Worm (Caenorhabditis elegans) whole organism, L4 larva: ENCODE results near the gene B0034.7.

Source experiments
- Y5F2A.4 ChIP-seq: fragments of 200-800 bp; sonication (Bioruptor generic); optimal IDR thresholded peaks from 2 replicates; lab custom pipeline; 2018; ENCODE audit warnings: mild to moderate bottlenecking, missing genetic modification characterization, missing compliant biosample characterization
- aha-1 ChIP-seq: fragments of 150-350 bp; peaks from one replicate; lab custom pipeline; 2014; ENCODE audit warnings: missing biosample characterization, missing genetic modification characterization
- ctbp-1 ChIP-seq: fragments of 200-800 bp; sonication (Bioruptor generic); IDR thresholded peaks from 2 replicates; pipeline ENCODE4 v1.3.6; 2022; ENCODE audit warnings: missing genetic modification reagents, missing genetic modification characterization, missing compliant biosample characterization
- daf-12 ChIP-seq: fragments of 150-350 bp; optimal IDR thresholded peaks from 2 replicates; lab custom pipeline; 2014; ENCODE audit warnings: missing biosample characterization, missing genetic modification reagents, missing genetic modification characterization
- fos-1 ChIP-seq: fragments of 150-350 bp; optimal IDR thresholded peaks from 2 replicates; lab custom pipeline; 2014; ENCODE audit warnings: missing biosample characterization, missing genetic modification characterization
- gei-8 ChIP-seq: fragments of 200-800 bp; sonication (Bioruptor generic); optimal IDR thresholded peaks from 2 replicates; lab custom pipeline; 2018; ENCODE audit warnings: mild to moderate bottlenecking, missing genetic modification characterization, missing compliant biosample characterization
- hlh-30 ChIP-seq: sonication (generic microtip); optimal IDR thresholded peaks from 2 replicates; lab custom pipeline; 2017; ENCODE audit warnings: antibody characterized with exemption, mild to moderate bottlenecking, missing genetic modification characterization, missing compliant biosample characterization; ENCODE audit not compliant: insufficient read depth
- hmg-1.1 ChIP-seq: fragments of 200-800 bp; sonication (Bioruptor generic); IDR thresholded peaks from 2 replicates; pipeline ENCODE4 v1.3.6; 2022; ENCODE audit warnings: missing genetic modification reagents, missing genetic modification characterization, missing compliant biosample characterization
- lin-1 ChIP-seq: fragments of 200-800 bp; sonication (Bioruptor generic); IDR thresholded peaks from 2 replicates; pipeline ENCODE4 v1.3.6; 2022; ENCODE audit warnings: missing genetic modification reagents, missing genetic modification characterization, missing compliant biosample characterization
- lin-13 ChIP-seq: fragments of 150-350 bp; optimal IDR thresholded peaks from 2 replicates; lab custom pipeline; 2014; ENCODE audit warnings: missing biosample characterization, missing genetic modification reagents, missing genetic modification characterization
- mdl-1 ChIP-seq, 2 experiments: fragments of 150-350 bp in 1 of 2; sonication (generic microtip) in 1 of 2; optimal IDR thresholded peaks; 2 replicates each; lab custom pipeline; 2014 to 2017; ENCODE audit warnings: missing biosample characterization in 2 of 2, missing genetic modification characterization in 2 of 2
- mep-1 ChIP-seq: fragments of 150-350 bp; sonication (generic microtip); optimal IDR thresholded peaks from 3 replicates; lab custom pipeline; 2014; ENCODE audit warnings: missing biosample characterization, missing genetic modification characterization
- mes-2 ChIP-seq: sonication (generic microtip); optimal IDR thresholded peaks from 2 replicates; lab custom pipeline; 2016; ENCODE audit warnings: missing genotype, mild to moderate bottlenecking, missing genetic modification characterization, missing compliant biosample characterization; ENCODE audit not compliant: poor library complexity, severe bottlenecking
- nhr-11 ChIP-seq: fragments of 150-350 bp; optimal IDR thresholded peaks from 2 replicates; lab custom pipeline; 2014; ENCODE audit warnings: missing biosample characterization, missing genetic modification characterization
- nhr-41 ChIP-seq: fragments of 200-800 bp; sonication (Bioruptor generic); IDR thresholded peaks from 2 replicates; pipeline ENCODE4 v1.3.6; 2022; ENCODE audit warnings: missing genetic modification reagents, missing genetic modification characterization, missing compliant biosample characterization
- nhr-6 ChIP-seq: fragments of 150-350 bp; optimal IDR thresholded peaks from 2 replicates; lab custom pipeline; 2014; ENCODE audit warnings: missing biosample characterization, missing genetic modification characterization
- nhr-76 ChIP-seq: fragments of 150-350 bp; optimal IDR thresholded peaks from 2 replicates; lab custom pipeline; 2014; ENCODE audit warnings: missing biosample characterization, missing genetic modification characterization
- pha-4 ChIP-seq, 2 experiments: fragments of 150-350 bp in 1 of 2; fragments of 200-800 bp in 1 of 2; sonication (Bioruptor generic) in 1 of 2; IDR thresholded peaks in 1 of 2; optimal IDR thresholded peaks in 1 of 2; 2 replicates each; pipeline versions ENCODE4 v1.3.6 to Lab custom; 2014 to 2022; ENCODE audit warnings: missing genetic modification characterization in 2 of 2, missing genetic modification reagents in 2 of 2, missing biosample characterization in 1 of 2, missing compliant biosample characterization in 1 of 2
- sdz-12 ChIP-seq: fragments of 200-800 bp; sonication (Bioruptor generic); optimal IDR thresholded peaks from 2 replicates; lab custom pipeline; 2018; ENCODE audit warnings: mild to moderate bottlenecking, missing genetic modification characterization, missing compliant biosample characterization
- unc-62 ChIP-seq, 3 experiments: fragments of 150-350 bp in 1 of 3; sonication (generic microtip); optimal IDR thresholded peaks in 2 of 3; peaks in 1 of 3; 1 replicate in 1 of 3; 2 replicates in 2 of 3; lab custom pipeline; 2014 to 2017; ENCODE audit warnings: missing biosample characterization in 3 of 3, missing genetic modification characterization in 3 of 3, missing genetic modification reagents in 3 of 3, missing genotype in 1 of 3
- zfp-3 ChIP-seq: fragments of 200-800 bp; sonication (Bioruptor generic); conservative IDR thresholded peaks from 2 replicates; pipeline ENCODE4 v1.3.6; 2022; ENCODE audit warnings: missing genetic modification reagents, missing genetic modification characterization, missing compliant biosample characterization
- zip-2 ChIP-seq: fragments of 150-350 bp; optimal IDR thresholded peaks from 2 replicates; lab custom pipeline; 2014; ENCODE audit warnings: missing biosample characterization, missing genetic modification characterization
- ztf-11 ChIP-seq: fragments of 150-350 bp; optimal IDR thresholded peaks from 2 replicates; lab custom pipeline; 2014; ENCODE audit warnings: missing biosample characterization, missing genetic modification characterization
- ztf-7 ChIP-seq: fragments of 150-350 bp; optimal IDR thresholded peaks from 2 replicates; lab custom pipeline; 2014; ENCODE audit warnings: missing biosample characterization, missing genetic modification characterization

B0034.7 gene

DNA sequence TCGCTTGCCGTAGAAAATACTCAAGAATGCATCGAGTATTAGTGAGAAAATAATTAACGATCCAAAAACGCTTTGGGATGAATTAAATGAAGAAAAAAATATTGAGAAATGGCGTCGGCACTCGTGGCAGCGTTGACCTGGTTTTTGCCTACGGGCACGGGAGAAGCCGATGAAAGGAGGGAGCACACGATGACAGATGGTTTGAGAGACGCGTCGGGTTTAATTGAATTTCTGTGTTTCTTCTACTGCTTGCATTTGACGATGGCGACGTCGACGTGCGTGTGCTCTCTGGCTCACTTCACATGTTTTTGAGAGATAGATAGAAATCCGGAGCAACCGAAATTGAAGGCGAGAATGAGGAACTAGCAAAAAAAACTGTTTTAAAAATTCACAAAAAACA is 10.8 kb upstream of the B0034.7 start:
- TF ChIP-seq zfp-3 (GFP tag; lab: Robert Waterston, UW): no peak
- peak; percentile 6 for TF ChIP-seq hlh-30
- 0 out of 2 replicates have a peak, but pooled peaks have one; percentile 6 for TF ChIP-seq hmg-1.1
- no peak for TF ChIP-seq pha-4 (GFP tag; IDR thresholded peaks at IDR 0.05; lab: Robert Waterston, UW)
- no peak for TF ChIP-seq pha-4 (tag; optimal IDR thresholded peaks at IDR 0.05; lab: Kevin White, UChicago)
- peak; percentile 55; the same call in 1 of the 2 replicates for TF ChIP-seq ctbp-1 (GFP tag; lab: Robert Waterston, UW)
- TF ChIP-seq aha-1 (tag; lab: Kevin White, UChicago): peak; percentile 87

DNA sequence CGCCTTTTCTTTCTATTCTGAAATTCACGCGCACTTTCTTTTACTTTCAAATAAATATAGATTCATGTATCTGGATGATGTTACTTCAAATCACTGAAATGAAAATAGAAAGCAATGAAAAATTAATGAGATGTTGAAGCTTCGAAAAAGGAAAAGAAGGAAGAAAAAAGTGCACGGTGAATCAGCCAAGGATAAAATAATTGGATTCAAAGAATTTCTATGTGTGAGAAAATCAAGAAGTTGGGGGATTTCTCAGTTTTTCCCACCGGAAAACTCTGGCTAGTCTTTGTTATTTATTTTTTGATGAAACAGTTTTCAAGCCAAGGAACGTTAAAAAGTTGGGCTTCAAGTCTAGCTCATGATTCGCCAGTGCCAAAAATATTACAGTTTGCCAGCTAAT is 9.7 kb upstream of the B0034.7 start:
- TF ChIP-seq lin-13 (GFP tag; lab: Kevin White, UChicago) (no peak), nhr-41 (no peak), aha-1 (tag; lab: Kevin White, UChicago) (peak; percentile 92)

DNA sequence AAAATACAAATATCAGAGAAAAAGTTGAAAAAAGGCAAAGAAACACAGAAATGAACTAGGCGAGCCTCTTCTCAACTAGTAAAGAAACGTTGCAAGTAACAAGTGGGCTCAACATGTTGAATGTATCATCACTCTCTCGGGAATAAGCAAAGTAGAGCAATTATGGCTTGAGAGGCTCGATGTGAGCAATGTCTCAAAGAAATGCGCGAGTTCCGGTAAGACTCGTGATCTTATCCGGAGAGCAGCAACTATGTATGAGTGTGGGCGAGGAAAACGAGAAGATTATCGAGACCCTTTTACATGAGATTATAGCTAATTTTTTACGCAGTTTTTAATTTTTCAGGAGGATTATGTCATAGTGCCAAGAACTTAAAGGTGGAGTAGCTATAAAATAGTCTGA is 9.2 kb upstream of the B0034.7 start:
- TF ChIP-seq sdz-12 (GFP tag; lab: Kevin White, UChicago): no peak
- TF ChIP-seq unc-62 (GFP tag; optimal IDR thresholded peaks at IDR 0.05 in 1 of 2; lab: Kevin White, UChicago): peak in 1 of 2 experiments; percentile 88
- TF ChIP-seq unc-62 (tag; optimal IDR thresholded peaks at IDR 0.05; lab: Kevin White, UChicago): no peak
- TF ChIP-seq aha-1 (tag; lab: Kevin White, UChicago): peak; percentile 31
- TF ChIP-seq hlh-30: peak; percentile 55
- TF ChIP-seq mep-1 (tag; lab: Kevin White, UChicago): peak; percentile 33

DNA sequence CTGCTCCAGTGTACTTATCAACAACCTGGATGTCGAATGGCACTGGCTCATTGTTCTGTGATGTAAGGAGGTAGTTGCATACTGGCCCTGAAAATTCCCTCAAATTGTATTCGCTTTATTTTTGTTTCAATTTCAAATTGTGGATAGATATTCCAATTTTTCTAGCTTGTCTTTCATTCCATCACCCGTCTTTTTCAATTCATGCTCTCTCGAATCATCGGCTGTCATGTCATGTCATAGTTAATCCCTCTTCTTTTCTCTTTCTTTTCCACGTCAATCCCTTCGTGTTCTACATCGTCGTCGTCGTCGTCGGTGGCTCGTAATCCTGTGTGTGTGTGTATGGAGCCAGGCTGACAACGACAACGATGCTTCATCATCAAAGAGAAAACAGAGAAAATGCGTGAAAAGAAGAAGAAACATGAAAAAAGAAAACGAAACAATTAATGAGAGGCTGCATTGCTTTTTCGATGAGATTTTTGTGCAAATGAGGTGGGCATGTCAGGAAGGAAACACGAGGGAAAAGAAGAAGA is 5.7 kb upstream of the B0034.7 start:
- TF ChIP-seq unc-62 (GFP tag; optimal IDR thresholded peaks at IDR 0.05 in 1 of 2; lab: Kevin White, UChicago) (peak in 1 of 2 experiments; percentile 99), unc-62 (tag; optimal IDR thresholded peaks at IDR 0.05; lab: Kevin White, UChicago) (no peak), hmg-1.1 (0 out of 2 replicates have a peak, but pooled peaks have one; percentile 16), daf-12 (tag; lab: Kevin White, UChicago) (no peak), mdl-1 (tag; optimal IDR thresholded peaks at IDR 0.05; lab: Kevin White, UChicago) (peak in 1 of 2 experiments; percentile 8)

DNA sequence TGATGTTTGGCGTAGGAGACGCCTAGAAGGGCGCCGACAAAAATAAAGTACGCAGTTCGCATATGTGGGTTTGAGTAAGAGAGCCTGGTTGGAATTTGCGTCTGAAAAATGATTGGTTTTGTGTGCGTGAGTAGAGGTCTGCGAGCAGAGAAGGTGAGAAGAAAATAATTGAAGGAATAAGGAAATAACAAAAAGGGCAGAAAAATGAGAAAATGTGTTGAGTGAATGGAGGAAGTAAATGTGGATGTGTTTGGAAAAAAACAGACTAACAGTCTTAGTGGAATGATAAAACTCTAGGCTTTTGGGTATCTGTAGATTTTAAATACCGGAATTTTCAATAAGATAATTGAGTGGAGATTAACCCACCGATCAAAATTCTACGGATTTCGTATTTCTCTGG is 4.8 kb upstream of the B0034.7 start, which contains the start of gene casy-1:
Gene casy-1, minus strand, starts transcription at position 101 of the 400 bp plus-strand sequence.
- peak in 1 of 2 experiments; percentile 73 for TF ChIP-seq unc-62 (GFP tag; optimal IDR thresholded peaks at IDR 0.05 in 1 of 2; lab: Kevin White, UChicago)
- TF ChIP-seq unc-62 (tag; optimal IDR thresholded peaks at IDR 0.05; lab: Kevin White, UChicago): no peak
- peak; percentile 58 for TF ChIP-seq aha-1 (tag; lab: Kevin White, UChicago)
- TF ChIP-seq zip-2 (tag; lab: Kevin White, UChicago): no peak
- no peak for TF ChIP-seq gei-8 (GFP tag; lab: Kevin White, UChicago)
- no peak for TF ChIP-seq nhr-41
- TF ChIP-seq nhr-6 (tag; lab: Kevin White, UChicago): no peak

DNA sequence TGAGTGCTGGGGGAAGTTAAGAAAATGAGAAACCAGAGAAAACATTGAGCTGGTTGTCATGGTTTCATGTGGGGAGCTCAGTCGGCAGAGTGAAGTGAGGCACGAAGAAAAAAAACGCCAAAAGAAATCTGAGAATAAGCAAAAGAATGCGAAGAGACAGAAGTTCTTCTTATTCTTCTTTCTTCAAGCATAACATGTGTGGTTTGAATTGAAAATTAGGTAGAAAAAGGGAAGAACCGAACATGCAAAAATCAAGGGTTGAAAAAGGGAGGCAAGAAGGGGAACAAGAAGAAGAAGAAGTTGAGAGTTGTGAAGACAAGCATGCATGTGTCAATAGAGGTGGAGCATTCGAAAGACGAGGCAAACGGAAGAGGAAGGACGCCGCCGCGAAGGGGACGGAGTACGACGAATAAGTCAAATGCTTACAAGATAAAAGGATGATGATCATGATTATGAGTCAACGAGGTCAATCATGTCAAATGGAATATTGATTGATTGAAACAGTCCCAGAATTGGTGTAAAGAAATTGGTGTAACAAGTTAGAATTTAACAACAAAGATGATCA is 3.5 kb upstream of the B0034.7 start:
- no peak for TF ChIP-seq ztf-11
- TF ChIP-seq nhr-11: peak; percentile 17
- TF ChIP-seq ctbp-1 (GFP tag; lab: Robert Waterston, UW): peak; percentile 51; the same call in 1 of the 2 replicates
- no peak for TF ChIP-seq nhr-76 (tag; lab: Kevin White, UChicago)
- TF ChIP-seq aha-1 (tag; lab: Kevin White, UChicago): peak; percentile 89

DNA sequence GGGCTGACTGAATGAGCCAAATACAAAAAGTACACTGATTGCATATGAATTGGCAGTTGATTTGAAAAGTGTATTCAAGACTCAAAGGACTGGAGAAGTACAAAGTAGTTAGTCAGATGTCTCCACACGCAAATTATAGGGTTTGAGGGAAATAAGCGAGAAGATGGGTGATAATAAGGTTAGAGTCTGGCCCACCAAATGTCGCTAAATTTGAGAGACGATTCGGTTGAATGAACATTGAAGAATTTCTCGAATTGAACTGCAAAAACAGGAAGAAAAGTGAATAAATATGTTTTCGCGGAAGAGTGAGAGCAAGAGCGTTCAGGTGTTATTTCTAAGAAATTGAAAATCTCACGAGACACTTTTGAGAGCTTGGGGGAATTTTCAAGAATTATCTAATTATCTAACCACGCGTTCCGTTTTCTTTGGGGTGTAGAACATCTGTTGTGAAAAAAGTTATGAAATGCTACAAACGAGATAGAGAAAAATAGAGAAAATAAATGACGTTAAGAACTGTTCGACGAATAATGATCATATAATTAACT is 1.8 kb upstream of the B0034.7 start:
- TF ChIP-seq ctbp-1 (GFP tag; lab: Robert Waterston, UW) (no peak), fos-1 (tag; lab: Kevin White, UChicago) (no peak), ztf-7 (tag; lab: Kevin White, UChicago) (no peak), Y5F2A.4 (GFP tag; lab: Kevin White, UChicago) (no peak), nhr-11 (peak; percentile 44), lin-1 (GFP tag; lab: Robert Waterston, UW) (no peak), mes-2 (tag; lab: Kevin White, UChicago) (no peak)
